Worm (Caenorhabditis elegans) whole organism, mixed stage, embryonic: ENCODE measurements around the gene glb-9.

Experiments
- M03D4.4 ChIP-seq: sonication (generic microtip); optimal IDR thresholded peaks from 2 replicates; lab custom pipeline; 2017; ENCODE audit warnings: mild to moderate bottlenecking, missing genetic modification characterization, missing compliant biosample characterization
- blmp-1 ChIP-seq: fragments of 150-350 bp; optimal IDR thresholded peaks from 2 replicates; lab custom pipeline; 2014; ENCODE audit warnings: missing biosample characterization, missing genetic modification characterization
- ceh-43 ChIP-seq: fragments of 200-800 bp; sonication (Bioruptor generic); optimal IDR thresholded peaks from 2 replicates; lab custom pipeline; 2018; ENCODE audit warnings: mild to moderate bottlenecking, missing genetic modification characterization, moderate library complexity, missing compliant biosample characterization
- ceh-83 ChIP-seq: fragments of 200-800 bp; sonication (Bioruptor generic); optimal IDR thresholded peaks from 2 replicates; lab custom pipeline; 2018; ENCODE audit warnings: mild to moderate bottlenecking, missing genetic modification characterization, missing compliant biosample characterization
- ces-1 ChIP-seq: fragments of 150-350 bp; optimal IDR thresholded peaks from 2 replicates; lab custom pipeline; 2014; ENCODE audit warnings: missing biosample characterization, missing genetic modification reagents, missing genetic modification characterization
- cnd-1 ChIP-seq: fragments of 200-800 bp; sonication (Bioruptor generic); optimal IDR thresholded peaks from 2 replicates; lab custom pipeline; 2018; ENCODE audit warnings: mild to moderate bottlenecking, missing genetic modification characterization, missing compliant biosample characterization
- drap-1 ChIP-seq: fragments of 200-800 bp; sonication (Bioruptor generic); optimal IDR thresholded peaks from 3 replicates; lab custom pipeline; 2018; ENCODE audit warnings: mild to moderate bottlenecking, missing genetic modification characterization, missing compliant biosample characterization
- elt-1 ChIP-seq: sonication (generic microtip); optimal IDR thresholded peaks from 2 replicates; lab custom pipeline; 2017; ENCODE audit warnings: missing genetic modification characterization, mild to moderate bottlenecking, missing compliant biosample characterization, antibody characterized with exemption, moderate library complexity, borderline replicate concordance; ENCODE audit not compliant: insufficient read depth
- elt-3 ChIP-seq: fragments of 150-350 bp; optimal IDR thresholded peaks from 2 replicates; lab custom pipeline; 2014; ENCODE audit warnings: missing biosample characterization, missing genetic modification characterization
- flh-1 ChIP-seq: fragments of 200-800 bp; sonication (Bioruptor generic); optimal IDR thresholded peaks from 2 replicates; lab custom pipeline; 2018; ENCODE audit warnings: mild to moderate bottlenecking, missing genetic modification characterization, moderate library complexity, missing compliant biosample characterization
- ham-2 ChIP-seq: fragments of 200-800 bp; sonication (Bioruptor generic); optimal IDR thresholded peaks from 2 replicates; lab custom pipeline; 2018; ENCODE audit warnings: mild to moderate bottlenecking, missing genetic modification characterization, missing compliant biosample characterization
- hlh-1 ChIP-seq: fragments of 150-350 bp; optimal IDR thresholded peaks from 2 replicates; lab custom pipeline; 2014; ENCODE audit warnings: missing biosample characterization, missing genetic modification reagents, missing genetic modification characterization
- lin-13 ChIP-seq: fragments of 150-350 bp; optimal IDR thresholded peaks from 2 replicates; lab custom pipeline; 2014; ENCODE audit warnings: missing biosample characterization, missing genetic modification characterization
- lin-32 ChIP-seq: fragments of 200-800 bp; sonication (Bioruptor generic); optimal IDR thresholded peaks from 2 replicates; lab custom pipeline; 2018; ENCODE audit warnings: mild to moderate bottlenecking, missing genetic modification characterization, missing compliant biosample characterization
- mab-5 ChIP-seq: fragments of 150-350 bp; optimal IDR thresholded peaks from 2 replicates; lab custom pipeline; 2014; ENCODE audit warnings: missing biosample characterization, missing genetic modification characterization
- mep-1 ChIP-seq: fragments of 150-350 bp; optimal IDR thresholded peaks from 2 replicates; lab custom pipeline; 2017; ENCODE audit warnings: missing biosample characterization, missing genetic modification reagents, missing genetic modification characterization, inconsistent platforms
- mls-2 ChIP-seq: sonication (generic microtip); optimal IDR thresholded peaks from 2 replicates; lab custom pipeline; 2016; ENCODE audit warnings: mild to moderate bottlenecking, missing genetic modification characterization, moderate library complexity, missing compliant biosample characterization
- nhr-12 ChIP-seq: fragments of 150-350 bp; optimal IDR thresholded peaks from 2 replicates; lab custom pipeline; 2014; ENCODE audit warnings: missing biosample characterization, missing genetic modification characterization
- nhr-2 ChIP-seq: fragments of 150-350 bp; optimal IDR thresholded peaks from 2 replicates; lab custom pipeline; 2014; ENCODE audit warnings: missing biosample characterization, missing genetic modification characterization
- nhr-237 ChIP-seq: fragments of 150-350 bp; optimal IDR thresholded peaks from 2 replicates; lab custom pipeline; 2014; ENCODE audit warnings: missing biosample characterization, missing genetic modification characterization
- pha-4 ChIP-seq: fragments of 150-350 bp; optimal IDR thresholded peaks from 2 replicates; lab custom pipeline; 2018; ENCODE audit warnings: missing biosample characterization, missing genetic modification reagents, missing genetic modification characterization
- sem-2 ChIP-seq: fragments of 200-800 bp; sonication (Bioruptor generic); optimal IDR thresholded peaks from 2 replicates; lab custom pipeline; 2018; ENCODE audit warnings: mild to moderate bottlenecking, missing genetic modification characterization, missing compliant biosample characterization
- snpc-4 ChIP-seq: fragments of 150-350 bp; optimal IDR thresholded peaks from 2 replicates; lab custom pipeline; 2014; ENCODE audit warnings: missing biosample characterization, missing genetic modification characterization
- sptf-1 ChIP-seq: sonication (generic microtip); optimal IDR thresholded peaks from 2 replicates; lab custom pipeline; 2017; ENCODE audit warnings: mild to moderate bottlenecking, missing genetic modification characterization, moderate library complexity, missing compliant biosample characterization
- tbx-8 ChIP-seq: fragments of 200-800 bp; sonication (Bioruptor generic); optimal IDR thresholded peaks from 2 replicates; lab custom pipeline; 2018; ENCODE audit warnings: mild to moderate bottlenecking, missing genetic modification characterization, moderate library complexity, missing compliant biosample characterization
- unc-120 ChIP-seq: sonication (generic microtip); optimal IDR thresholded peaks from 2 replicates; lab custom pipeline; 2017; ENCODE audit warnings: missing genetic modification characterization, missing compliant biosample characterization; ENCODE audit not compliant: poor library complexity, severe bottlenecking
- unc-39 ChIP-seq: fragments of 150-350 bp; optimal IDR thresholded peaks from 2 replicates; lab custom pipeline; 2014; ENCODE audit warnings: missing biosample characterization, missing genetic modification characterization
- unc-62 ChIP-seq: fragments of 150-350 bp; optimal IDR thresholded peaks from 2 replicates; lab custom pipeline; 2014; ENCODE audit warnings: missing biosample characterization, missing genetic modification reagents, missing genetic modification characterization
- zip-8 ChIP-seq: fragments of 150-350 bp; optimal IDR thresholded peaks from 2 replicates; lab custom pipeline; 2014; ENCODE audit warnings: missing biosample characterization, missing genetic modification characterization

The glb-9 gene

ce11 chrII:7557981-7558380 is 38.9 kb upstream of the glb-9 start:
- no peak for TF ChIP-seq mab-5 (tag; lab: Kevin White, UChicago)
- no peak for TF ChIP-seq sptf-1 (tag; lab: Kevin White, UChicago)
- no peak for TF ChIP-seq M03D4.4 (tag; lab: Kevin White, UChicago)
- no peak for TF ChIP-seq lin-13 (tag; lab: Kevin White, UChicago)
- no peak for TF ChIP-seq elt-3 (tag; lab: Kevin White, UChicago)
- no peak for TF ChIP-seq blmp-1 (tag; lab: Kevin White, UChicago)
- no peak for TF ChIP-seq unc-62 (GFP tag; lab: Kevin White, UChicago)
- TF ChIP-seq hlh-1 (tag; lab: Kevin White, UChicago), result no peak
- no peak for TF ChIP-seq ham-2 (GFP tag; lab: Kevin White, UChicago)
- no peak for TF ChIP-seq unc-39
- TF ChIP-seq snpc-4 (tag; lab: Kevin White, UChicago), result no peak

- TF ChIP-seq drap-1 (GFP tag; lab: Kevin White, UChicago) (no peak), elt-3 (tag; lab: Kevin White, UChicago) (no peak), ces-1 (GFP tag; lab: Kevin White, UChicago) (no peak), mep-1 (tag; lab: Kevin White, UChicago) (no peak), mls-2 (tag; lab: Kevin White, UChicago) (no peak), nhr-2 (tag; lab: Kevin White, UChicago) (no peak), ceh-83 (GFP tag; lab: Kevin White, UChicago) (no peak), sem-2 (GFP tag; lab: Kevin White, UChicago) (no peak), unc-120 (tag; lab: Kevin White, UChicago) (no peak), hlh-1 (tag; lab: Kevin White, UChicago) (no peak), lin-13 (tag; lab: Kevin White, UChicago) (no peak), blmp-1 (tag; lab: Kevin White, UChicago) (no peak), unc-62 (GFP tag; lab: Kevin White, UChicago) (no peak), flh-1 (GFP tag; lab: Kevin White, UChicago) (no peak), mab-5 (tag; lab: Kevin White, UChicago) (no peak), lin-32 (GFP tag; lab: Kevin White, UChicago) (no peak), tbx-8 (no peak), ham-2 (GFP tag; lab: Kevin White, UChicago) (no peak), nhr-237 (tag; lab: Kevin White, UChicago) (no peak)
Observed at ce11 chrII:7555454-7555853, 36.3 kb upstream of the glb-9 start, which contains the start of gene ZK1290.14. Gene ZK1290.14 (minus strand): TSS chrII:7555592.

- TF ChIP-seq sem-2 (GFP tag; lab: Kevin White, UChicago), result no peak
- TF ChIP-seq unc-39, result no peak
- no peak for TF ChIP-seq sptf-1 (tag; lab: Kevin White, UChicago)
- TF ChIP-seq nhr-12 (tag; lab: Kevin White, UChicago), result no peak
- no peak for TF ChIP-seq unc-62 (GFP tag; lab: Kevin White, UChicago)
- TF ChIP-seq drap-1 (GFP tag; lab: Kevin White, UChicago), result no peak
- no peak for TF ChIP-seq cnd-1 (tag; lab: Kevin White, UChicago)
- TF ChIP-seq ces-1 (GFP tag; lab: Kevin White, UChicago), result no peak
- no peak for TF ChIP-seq elt-1 (tag; lab: Kevin White, UChicago)
- no peak for TF ChIP-seq ceh-43 (GFP tag; lab: Kevin White, UChicago)
- TF ChIP-seq mep-1 (tag; lab: Kevin White, UChicago), result no peak
- TF ChIP-seq snpc-4 (tag; lab: Kevin White, UChicago), result no peak
- no peak for TF ChIP-seq nhr-2 (tag; lab: Kevin White, UChicago)
Observed at ce11 chrII:7554716-7555247, 35.7 kb upstream of the glb-9 start.

ce11 chrII:7553806-7554205 is 34.7 kb upstream of the glb-9 start, which contains the start of gene ZK1290.10:
Gene ZK1290.10 (minus strand): TSS chrII:7553906.
- TF ChIP-seq pha-4 (tag; lab: Kevin White, UChicago), result no peak
- TF ChIP-seq M03D4.4 (tag; lab: Kevin White, UChicago), result no peak
- no peak for TF ChIP-seq ceh-43 (GFP tag; lab: Kevin White, UChicago)
- TF ChIP-seq sem-2 (GFP tag; lab: Kevin White, UChicago), result no peak
- no peak for TF ChIP-seq unc-62 (GFP tag; lab: Kevin White, UChicago)
- no peak for TF ChIP-seq sptf-1 (tag; lab: Kevin White, UChicago)
- no peak for TF ChIP-seq lin-13 (tag; lab: Kevin White, UChicago)
- no peak for TF ChIP-seq ceh-83 (GFP tag; lab: Kevin White, UChicago)
- no peak for TF ChIP-seq zip-8 (tag; lab: Kevin White, UChicago)
- no peak for TF ChIP-seq nhr-12 (tag; lab: Kevin White, UChicago)
